Worm (Caenorhabditis elegans) whole organism, mixed stage, embryonic: Measurements from ENCODE around the gene F28A12.10.

Source experiments
- M03D4.4 ChIP-seq: sonication (generic microtip); optimal IDR thresholded peaks from 2 replicates; lab custom pipeline; 2017; ENCODE audit warnings: mild to moderate bottlenecking, missing genetic modification characterization, missing compliant biosample characterization
- bed-3 ChIP-seq: fragments of 200-800 bp; sonication (Bioruptor generic); optimal IDR thresholded peaks from 3 replicates; lab custom pipeline; 2018; ENCODE audit warnings: mild to moderate bottlenecking, missing genetic modification characterization, moderate library complexity, missing compliant biosample characterization
- blmp-1 ChIP-seq: fragments of 150-350 bp; optimal IDR thresholded peaks from 2 replicates; lab custom pipeline; 2014; ENCODE audit warnings: missing biosample characterization, missing genetic modification characterization
- ceh-39 ChIP-seq: fragments of 150-350 bp; optimal IDR thresholded peaks from 2 replicates; lab custom pipeline; 2014; ENCODE audit warnings: missing biosample characterization, missing genetic modification characterization
- ceh-43 ChIP-seq: fragments of 200-800 bp; sonication (Bioruptor generic); optimal IDR thresholded peaks from 2 replicates; lab custom pipeline; 2018; ENCODE audit warnings: mild to moderate bottlenecking, missing genetic modification characterization, moderate library complexity, missing compliant biosample characterization
- ceh-83 ChIP-seq: fragments of 200-800 bp; sonication (Bioruptor generic); optimal IDR thresholded peaks from 2 replicates; lab custom pipeline; 2018; ENCODE audit warnings: mild to moderate bottlenecking, missing genetic modification characterization, missing compliant biosample characterization
- cnd-1 ChIP-seq: fragments of 200-800 bp; sonication (Bioruptor generic); optimal IDR thresholded peaks from 2 replicates; lab custom pipeline; 2018; ENCODE audit warnings: mild to moderate bottlenecking, missing genetic modification characterization, missing compliant biosample characterization
- drap-1 ChIP-seq: fragments of 200-800 bp; sonication (Bioruptor generic); optimal IDR thresholded peaks from 3 replicates; lab custom pipeline; 2018; ENCODE audit warnings: mild to moderate bottlenecking, missing genetic modification characterization, missing compliant biosample characterization
- elt-1 ChIP-seq: sonication (generic microtip); optimal IDR thresholded peaks from 2 replicates; lab custom pipeline; 2017; ENCODE audit warnings: missing genetic modification characterization, mild to moderate bottlenecking, missing compliant biosample characterization, antibody characterized with exemption, moderate library complexity, borderline replicate concordance; ENCODE audit not compliant: insufficient read depth
- flh-1 ChIP-seq: fragments of 200-800 bp; sonication (Bioruptor generic); optimal IDR thresholded peaks from 2 replicates; lab custom pipeline; 2018; ENCODE audit warnings: mild to moderate bottlenecking, missing genetic modification characterization, moderate library complexity, missing compliant biosample characterization
- ham-2 ChIP-seq: fragments of 200-800 bp; sonication (Bioruptor generic); optimal IDR thresholded peaks from 2 replicates; lab custom pipeline; 2018; ENCODE audit warnings: mild to moderate bottlenecking, missing genetic modification characterization, missing compliant biosample characterization
- hlh-1 ChIP-seq: fragments of 150-350 bp; optimal IDR thresholded peaks from 2 replicates; lab custom pipeline; 2014; ENCODE audit warnings: missing biosample characterization, missing genetic modification reagents, missing genetic modification characterization
- lin-13 ChIP-seq: fragments of 150-350 bp; optimal IDR thresholded peaks from 2 replicates; lab custom pipeline; 2014; ENCODE audit warnings: missing biosample characterization, missing genetic modification characterization
- lin-32 ChIP-seq: fragments of 200-800 bp; sonication (Bioruptor generic); optimal IDR thresholded peaks from 2 replicates; lab custom pipeline; 2018; ENCODE audit warnings: mild to moderate bottlenecking, missing genetic modification characterization, missing compliant biosample characterization
- mab-5 ChIP-seq: fragments of 150-350 bp; optimal IDR thresholded peaks from 2 replicates; lab custom pipeline; 2014; ENCODE audit warnings: missing biosample characterization, missing genetic modification characterization
- mls-2 ChIP-seq: sonication (generic microtip); optimal IDR thresholded peaks from 2 replicates; lab custom pipeline; 2016; ENCODE audit warnings: mild to moderate bottlenecking, missing genetic modification characterization, moderate library complexity, missing compliant biosample characterization
- nhr-12 ChIP-seq: fragments of 150-350 bp; optimal IDR thresholded peaks from 2 replicates; lab custom pipeline; 2014; ENCODE audit warnings: missing biosample characterization, missing genetic modification characterization
- nhr-28 ChIP-seq: fragments of 150-350 bp; optimal IDR thresholded peaks from 2 replicates; lab custom pipeline; 2014; ENCODE audit warnings: missing biosample characterization, missing genetic modification characterization
- nhr-76 ChIP-seq: sonication (generic microtip); optimal IDR thresholded peaks from 2 replicates; lab custom pipeline; 2017; ENCODE audit warnings: missing biosample characterization, missing genetic modification characterization
- pha-4 ChIP-seq: fragments of 150-350 bp; optimal IDR thresholded peaks from 2 replicates; lab custom pipeline; 2018; ENCODE audit warnings: missing biosample characterization, missing genetic modification reagents, missing genetic modification characterization
- sem-2 ChIP-seq: fragments of 200-800 bp; sonication (Bioruptor generic); optimal IDR thresholded peaks from 2 replicates; lab custom pipeline; 2018; ENCODE audit warnings: mild to moderate bottlenecking, missing genetic modification characterization, missing compliant biosample characterization
- sptf-1 ChIP-seq: sonication (generic microtip); optimal IDR thresholded peaks from 2 replicates; lab custom pipeline; 2017; ENCODE audit warnings: mild to moderate bottlenecking, missing genetic modification characterization, moderate library complexity, missing compliant biosample characterization
- tbx-8 ChIP-seq: fragments of 200-800 bp; sonication (Bioruptor generic); optimal IDR thresholded peaks from 2 replicates; lab custom pipeline; 2018; ENCODE audit warnings: mild to moderate bottlenecking, missing genetic modification characterization, moderate library complexity, missing compliant biosample characterization
- unc-120 ChIP-seq: sonication (generic microtip); optimal IDR thresholded peaks from 2 replicates; lab custom pipeline; 2017; ENCODE audit warnings: missing genetic modification characterization, missing compliant biosample characterization; ENCODE audit not compliant: poor library complexity, severe bottlenecking
- unc-39 ChIP-seq: fragments of 150-350 bp; optimal IDR thresholded peaks from 2 replicates; lab custom pipeline; 2014; ENCODE audit warnings: missing biosample characterization, missing genetic modification characterization
- unc-62 ChIP-seq: fragments of 150-350 bp; optimal IDR thresholded peaks from 2 replicates; lab custom pipeline; 2014; ENCODE audit warnings: missing biosample characterization, missing genetic modification reagents, missing genetic modification characterization
- zip-8 ChIP-seq: fragments of 150-350 bp; optimal IDR thresholded peaks from 2 replicates; lab custom pipeline; 2014; ENCODE audit warnings: missing biosample characterization, missing genetic modification characterization

Gene F28A12.10

ce11 chrV:8661241-8661954 lies 23.8 kb upstream of the F28A12.10 start:
- TF ChIP-seq nhr-76 (tag; lab: Kevin White, UChicago) (no peak), elt-1 (tag; lab: Kevin White, UChicago) (peak; percentile 60)

- TF ChIP-seq ham-2 (GFP tag; lab: Kevin White, UChicago), result peak; percentile 59
- no peak for TF ChIP-seq unc-120 (tag; lab: Kevin White, UChicago)
- no peak for TF ChIP-seq nhr-28 (tag; lab: Kevin White, UChicago)
- peak; percentile 96 for TF ChIP-seq elt-1 (tag; lab: Kevin White, UChicago)
- peak; percentile 32 for TF ChIP-seq unc-62 (GFP tag; lab: Kevin White, UChicago)
Observed at ce11 chrV:8660475-8660874, 22.9 kb upstream of the F28A12.10 start.

ce11 chrV:8658577-8659362 lies 21.2 kb upstream of the F28A12.10 start:
- TF ChIP-seq sptf-1, result no peak
- TF ChIP-seq ceh-83 (GFP tag; lab: Kevin White, UChicago), result no peak
- TF ChIP-seq ceh-43 (GFP tag; lab: Kevin White, UChicago), result no peak
- TF ChIP-seq lin-32 (GFP tag; lab: Kevin White, UChicago), result no peak
- TF ChIP-seq unc-39 (tag; lab: Kevin White, UChicago), result no peak
- TF ChIP-seq ceh-39, result no peak
- no peak for TF ChIP-seq M03D4.4
- TF ChIP-seq cnd-1 (tag; lab: Kevin White, UChicago), result no peak
- TF ChIP-seq hlh-1 (tag; lab: Kevin White, UChicago), result peak; percentile 96
- no peak for TF ChIP-seq tbx-8
- no peak for TF ChIP-seq mab-5 (tag; lab: Kevin White, UChicago)
- peak; percentile 55 for TF ChIP-seq unc-120 (tag; lab: Kevin White, UChicago)
- TF ChIP-seq unc-62 (GFP tag; lab: Kevin White, UChicago), result peak; percentile 70
- no peak for TF ChIP-seq bed-3 (GFP tag; lab: Kevin White, UChicago)

ce11 chrV:8657911-8658310 lies 20.3 kb upstream of the F28A12.10 start:
- no peak for TF ChIP-seq mls-2
- no peak for TF ChIP-seq flh-1 (GFP tag; lab: Kevin White, UChicago)
- no peak for TF ChIP-seq lin-13 (tag; lab: Kevin White, UChicago)
- no peak for TF ChIP-seq drap-1 (GFP tag; lab: Kevin White, UChicago)

- no peak for TF ChIP-seq nhr-76 (tag; lab: Kevin White, UChicago)
- TF ChIP-seq lin-32 (GFP tag; lab: Kevin White, UChicago), result no peak
- peak; percentile 15 for TF ChIP-seq unc-120 (tag; lab: Kevin White, UChicago)
- TF ChIP-seq drap-1 (GFP tag; lab: Kevin White, UChicago), result no peak
- no peak for TF ChIP-seq ceh-83 (GFP tag; lab: Kevin White, UChicago)
- no peak for TF ChIP-seq nhr-28 (tag; lab: Kevin White, UChicago)
- peak; percentile 85 for TF ChIP-seq hlh-1 (tag; lab: Kevin White, UChicago)
- no peak for TF ChIP-seq sem-2
- TF ChIP-seq unc-39 (tag; lab: Kevin White, UChicago), result no peak
- TF ChIP-seq blmp-1 (tag; lab: Kevin White, UChicago), result no peak
- TF ChIP-seq ceh-39, result no peak
- TF ChIP-seq pha-4 (tag; lab: Kevin White, UChicago), result no peak
- TF ChIP-seq nhr-12 (tag; lab: Kevin White, UChicago), result no peak
- TF ChIP-seq unc-62 (GFP tag; lab: Kevin White, UChicago), result peak; percentile 62
- no peak for TF ChIP-seq zip-8
- TF ChIP-seq, all 35 proteins: peak for 3
Observed at ce11 chrV:8654460-8655419, 17.2 kb upstream of the F28A12.10 start.
